Fruit fly (Drosophila melanogaster) whole organism, embryonic: ENCODE results near the gene CG43248.

Experiments
- Abd-B ChIP-seq: fragments of 200-800 bp; sonication (Bioruptor generic); optimal IDR thresholded peaks from 2 replicates; lab custom pipeline; 2018; ENCODE audit warnings: missing biosample characterization, mild to moderate bottlenecking, missing genetic modification characterization, moderate library complexity
- Aef1 ChIP-seq: fragments of 200-800 bp; sonication (Bioruptor generic); IDR thresholded peaks from 3 replicates; pipeline ENCODE4 v1.3.6; 2022; ENCODE audit warnings: missing biosample characterization, missing genetic modification characterization
- BEAF-32 ChIP-seq: fragments of 200-800 bp; sonication (Bioruptor generic); optimal IDR thresholded peaks from 3 replicates; lab custom pipeline; 2017; ENCODE audit warnings: missing biosample characterization, missing genetic modification characterization, mild to moderate bottlenecking, moderate library complexity, missing genetic modification reagents
- CG11398 ChIP-seq: fragments of 200-800 bp; sonication (Bioruptor generic); optimal IDR thresholded peaks from 2 replicates; lab custom pipeline; 2016; ENCODE audit warnings: missing biosample characterization, missing genetic modification characterization
- CG12391 ChIP-seq: fragments of 200-800 bp; sonication (Bioruptor generic); optimal IDR thresholded peaks from 3 replicates; lab custom pipeline; 2018; ENCODE audit warnings: missing biosample characterization, mild to moderate bottlenecking, missing genetic modification characterization, moderate library complexity
- CG12942 ChIP-seq: fragments of 200-800 bp; sonication (Bioruptor generic); optimal IDR thresholded peaks from 3 replicates; lab custom pipeline; 2016; ENCODE audit warnings: missing biosample characterization, missing genetic modification characterization
- CG13123 ChIP-seq: fragments of 200-800 bp; sonication (Bioruptor generic); optimal IDR thresholded peaks from 2 replicates; lab custom pipeline; 2016; ENCODE audit warnings: missing biosample characterization, missing genetic modification characterization
- CG13287 ChIP-seq: fragments of 200-800 bp; sonication (Bioruptor generic); IDR thresholded peaks from 2 replicates; pipeline ENCODE4 v1.3.6; 2022; ENCODE audit warnings: missing biosample characterization, missing genetic modification characterization; ENCODE audit not compliant: partially characterized antibody
- CG13775 ChIP-seq: fragments of 200-800 bp; sonication (Bioruptor generic); optimal IDR thresholded peaks from 3 replicates; lab custom pipeline; 2017; ENCODE audit warnings: missing biosample characterization, mild to moderate bottlenecking, missing genetic modification characterization
- CG1603 ChIP-seq: fragments of 200-800 bp; sonication (Bioruptor generic); optimal IDR thresholded peaks from 2 replicates; lab custom pipeline; 2019; ENCODE audit warnings: missing biosample characterization, mild to moderate bottlenecking, missing genetic modification characterization, moderate library complexity
- CG2116 ChIP-seq: fragments of 200-800 bp; sonication (Bioruptor generic); optimal IDR thresholded peaks from 3 replicates; lab custom pipeline; 2018; ENCODE audit warnings: missing biosample characterization, mild to moderate bottlenecking, missing genetic modification characterization
- CG32532 ChIP-seq: fragments of 200-800 bp; sonication (Bioruptor generic); IDR thresholded peaks from 2 replicates; pipeline ENCODE4 v1.3.6; 2022; ENCODE audit warnings: missing biosample characterization, missing genetic modification characterization
- CG33213 ChIP-seq: fragments of 200-800 bp; sonication (Bioruptor generic); optimal IDR thresholded peaks from 3 replicates; lab custom pipeline; 2016; ENCODE audit warnings: missing biosample characterization, missing genetic modification characterization
- CG3847 ChIP-seq: fragments of 200-800 bp; sonication (Bioruptor generic); IDR thresholded peaks from 2 replicates; pipeline ENCODE4 v1.3.6; 2022; ENCODE audit warnings: missing biosample characterization, missing genetic modification characterization
- CG3995 ChIP-seq: fragments of 200-800 bp; sonication (Bioruptor generic); optimal IDR thresholded peaks from 3 replicates; lab custom pipeline; 2016; ENCODE audit warnings: missing biosample characterization, missing genetic modification characterization
- CG6791 ChIP-seq: fragments of 200-800 bp; sonication (Bioruptor generic); IDR thresholded peaks from 3 replicates; pipeline ENCODE4 v1.3.6; 2022; ENCODE audit warnings: missing biosample characterization, missing genetic modification characterization; ENCODE audit not compliant: partially characterized antibody
- CG7786 ChIP-seq: fragments of 200-800 bp; sonication (Bioruptor generic); optimal IDR thresholded peaks from 2 replicates; lab custom pipeline; 2016; ENCODE audit warnings: missing biosample characterization, missing genetic modification characterization
- CG8290 ChIP-seq, 3 experiments: fragments of 200-800 bp; sonication (Bioruptor generic); optimal IDR thresholded peaks; 2 replicates each; lab custom pipeline; 2016 to 2019; ENCODE audit warnings: missing biosample characterization in 3 of 3, missing genetic modification characterization in 3 of 3, mild to moderate bottlenecking in 2 of 3, moderate library complexity in 1 of 3
- CG8478 ChIP-seq: fragments of >200 bp; optimal IDR thresholded peaks from 2 replicates; lab custom pipeline; 2018
- CG8944 ChIP-seq: fragments of 200-800 bp; sonication (Bioruptor generic); optimal IDR thresholded peaks from 3 replicates; lab custom pipeline; 2016; ENCODE audit warnings: missing biosample characterization, missing genetic modification characterization
- CG9797 ChIP-seq: fragments of 200-800 bp; sonication (Bioruptor generic); optimal IDR thresholded peaks from 3 replicates; lab custom pipeline; 2018; ENCODE audit warnings: missing biosample characterization, mild to moderate bottlenecking, missing genetic modification characterization
- CoRest ChIP-seq: fragments of 200-800 bp; sonication (Bioruptor generic); optimal IDR thresholded peaks from 3 replicates; lab custom pipeline; 2018; ENCODE audit warnings: missing biosample characterization, mild to moderate bottlenecking, missing genetic modification characterization, moderate library complexity
- D ChIP-seq, 2 experiments: fragments of 200-800 bp in 1 of 2; fragments of >200 bp in 1 of 2; sonication (Bioruptor generic) in 1 of 2; optimal IDR thresholded peaks; 2 replicates in 1 of 2; 3 replicates in 1 of 2; lab custom pipeline; 2017; ENCODE audit warnings: mild to moderate bottlenecking in 1 of 2, missing biosample characterization in 1 of 2, missing genetic modification characterization in 1 of 2, missing genetic modification reagents in 1 of 2
- ERR ChIP-seq: fragments of 200-800 bp; sonication (Bioruptor generic); optimal IDR thresholded peaks from 2 replicates; lab custom pipeline; 2016; ENCODE audit warnings: missing biosample characterization, missing genetic modification characterization
- Elba2 ChIP-seq: fragments of 200-800 bp; sonication (Bioruptor generic); optimal IDR thresholded peaks from 3 replicates; lab custom pipeline; 2016; ENCODE audit warnings: missing biosample characterization, missing genetic modification characterization
- HLH4C ChIP-seq: fragments of 200-800 bp; sonication (Bioruptor generic); IDR thresholded peaks from 3 replicates; pipeline ENCODE4 v1.3.6; 2022; ENCODE audit warnings: missing biosample characterization, missing genetic modification characterization; ENCODE audit not compliant: partially characterized antibody
- HLH54F ChIP-seq: fragments of 200-800 bp; sonication (Bioruptor generic); optimal IDR thresholded peaks from 3 replicates; lab custom pipeline; 2016; ENCODE audit warnings: missing biosample characterization, missing genetic modification characterization
- HmgZ ChIP-seq: fragments of 200-800 bp; sonication (Bioruptor generic); optimal IDR thresholded peaks from 2 replicates; lab custom pipeline; 2018; ENCODE audit warnings: missing biosample characterization, mild to moderate bottlenecking, missing genetic modification characterization
- Hr3 ChIP-seq: fragments of 200-800 bp; sonication (Bioruptor generic); optimal IDR thresholded peaks from 3 replicates; lab custom pipeline; 2016; ENCODE audit warnings: missing biosample characterization, missing genetic modification characterization
- Med ChIP-seq: fragments of 200-800 bp; sonication (Bioruptor generic); peaks from one replicate; lab custom pipeline; 2016; ENCODE audit warnings: missing biosample characterization, missing genetic modification characterization, mild to moderate bottlenecking, inconsistent platforms, moderate library complexity
- Poxn ChIP-seq: fragments of 200-800 bp; sonication (Bioruptor generic); IDR thresholded peaks from 2 replicates; pipeline ENCODE4 v1.3.6; 2022; ENCODE audit warnings: missing biosample characterization, missing genetic modification characterization
- Side ChIP-seq: fragments of 200-800 bp; sonication (Bioruptor generic); optimal IDR thresholded peaks from 2 replicates; lab custom pipeline; 2016; ENCODE audit warnings: missing biosample characterization, missing genetic modification characterization
- Xbp1 ChIP-seq: fragments of 200-800 bp; sonication (Bioruptor generic); optimal IDR thresholded peaks from 3 replicates; lab custom pipeline; 2016; ENCODE audit warnings: missing biosample characterization, mild to moderate bottlenecking, missing genetic modification characterization
- ato ChIP-seq: fragments of 200-800 bp; sonication (Bioruptor generic); IDR thresholded peaks from 2 replicates; pipeline ENCODE4 v1.3.6; 2022; ENCODE audit warnings: missing biosample characterization, missing genetic modification characterization; ENCODE audit not compliant: partially characterized antibody
- bbx ChIP-seq: fragments of 200-800 bp; sonication (Bioruptor generic); IDR thresholded peaks from 2 replicates; pipeline ENCODE4 v1.3.6; 2022; ENCODE audit warnings: missing biosample characterization, missing genetic modification characterization; ENCODE audit not compliant: partially characterized antibody
- chn ChIP-seq: fragments of 200-800 bp; sonication (Bioruptor generic); optimal IDR thresholded peaks from 2 replicates; lab custom pipeline; 2016; ENCODE audit warnings: missing biosample characterization, missing genetic modification characterization
- fd3F ChIP-seq: fragments of 200-800 bp; sonication (Bioruptor generic); optimal IDR thresholded peaks from 2 replicates; lab custom pipeline; 2018; ENCODE audit warnings: missing biosample characterization, mild to moderate bottlenecking, missing genetic modification characterization, moderate library complexity
- fd64A ChIP-seq: fragments of 200-800 bp; sonication (Bioruptor generic); optimal IDR thresholded peaks from 3 replicates; lab custom pipeline; 2018; ENCODE audit warnings: missing biosample characterization, mild to moderate bottlenecking, missing genetic modification characterization
- fru ChIP-seq: fragments of >200 bp; optimal IDR thresholded peaks from 2 replicates; lab custom pipeline; 2017
- gem ChIP-seq: fragments of 200-800 bp; sonication (Bioruptor generic); optimal IDR thresholded peaks from 2 replicates; lab custom pipeline; 2019; ENCODE audit warnings: missing biosample characterization, mild to moderate bottlenecking, missing genetic modification characterization, moderate library complexity
- gro ChIP-seq: fragments of 200-800 bp; sonication (Bioruptor generic); optimal IDR thresholded peaks from 2 replicates; lab custom pipeline; 2016; ENCODE audit warnings: missing biosample characterization, missing genetic modification characterization
- hkb ChIP-seq, 2 experiments: fragments of 200-800 bp in 1 of 2; fragments of >200 bp in 1 of 2; sonication (Bioruptor generic) in 1 of 2; IDR thresholded peaks in 1 of 2; optimal IDR thresholded peaks in 1 of 2; 2 replicates each; pipeline versions ENCODE4 v1.3.6 to Lab custom; 2017 to 2022; ENCODE audit warnings: missing biosample characterization in 1 of 2, missing genetic modification characterization in 1 of 2
- jumu ChIP-seq: fragments of 200-800 bp; sonication (Bioruptor generic); optimal IDR thresholded peaks from 3 replicates; lab custom pipeline; 2016; ENCODE audit warnings: missing biosample characterization, missing genetic modification characterization
- mam ChIP-seq: fragments of 200-800 bp; sonication (Bioruptor generic); optimal IDR thresholded peaks from 3 replicates; lab custom pipeline; 2016; ENCODE audit warnings: missing biosample characterization, missing genetic modification characterization
- mld ChIP-seq: fragments of 200-800 bp; sonication (Bioruptor generic); IDR thresholded peaks from 3 replicates; pipeline ENCODE4 v1.3.6; 2022; ENCODE audit warnings: missing biosample characterization, missing genetic modification characterization; ENCODE audit not compliant: partially characterized antibody
- sens ChIP-seq: fragments of 200-800 bp; sonication (Bioruptor generic); peaks from one replicate; lab custom pipeline; 2016; ENCODE audit warnings: missing biosample characterization, missing genetic modification characterization
- trem ChIP-seq: fragments of 200-800 bp; optimal IDR thresholded peaks from 3 replicates; lab custom pipeline; 2019; ENCODE audit warnings: missing biosample characterization, mild to moderate bottlenecking, missing genetic modification characterization, moderate library complexity
- vvl ChIP-seq: fragments of 200-800 bp; sonication (Bioruptor generic); IDR thresholded peaks from 2 replicates; pipeline ENCODE4 v1.3.6; 2022; ENCODE audit warnings: missing biosample characterization, missing genetic modification characterization

The CG43248 gene

DNA sequence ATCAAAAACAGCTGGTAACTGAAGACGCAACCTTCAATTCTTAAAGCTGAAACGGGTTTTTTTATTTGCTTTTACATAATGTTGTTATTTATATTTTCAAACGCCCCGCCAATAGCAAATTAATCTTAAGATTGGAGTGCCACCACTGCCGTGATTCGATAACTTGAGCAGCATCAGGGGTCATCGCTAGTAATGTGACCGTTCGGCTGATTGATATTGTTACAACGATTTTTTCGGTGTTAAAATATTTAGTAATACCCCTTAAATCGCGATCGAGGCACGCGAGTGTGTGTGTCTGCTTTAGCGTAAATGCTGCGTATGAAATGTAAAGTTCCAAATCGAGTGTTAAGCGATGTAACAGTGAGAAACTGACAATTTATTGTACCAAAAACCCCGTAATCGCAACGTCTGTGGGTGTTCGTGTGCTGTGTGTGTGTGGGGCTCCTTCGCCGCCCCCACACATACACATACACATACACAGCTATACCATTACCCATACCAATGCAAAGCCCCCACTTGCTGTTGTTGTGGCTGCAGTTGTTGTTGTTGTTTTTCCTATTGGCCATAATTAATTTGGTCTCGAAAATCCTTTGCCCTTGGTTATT lies 34.7 kb upstream of the CG43248 start, which contains the start of gene dop (continued):
- peak; percentile 61 for TF ChIP-seq gro (GFP tag; lab: Kevin White, UChicago)
- 0 out of 2 replicates have a peak, but pooled peaks have one; percentile 30 for TF ChIP-seq CG3847 (GFP tag; lab: Robert Waterston, UW)
- TF ChIP-seq Xbp1 (GFP tag; lab: Kevin White, UChicago) = peak; percentile 25
- peak; percentile 33 for TF ChIP-seq gem (tag; lab: Kevin White, UChicago)
- TF ChIP-seq CG3995 (GFP tag; lab: Kevin White, UChicago) = peak; percentile 82
- TF ChIP-seq ato = peak; percentile 55; the same call in 1 of the 2 replicates
- peak; percentile 52; the same call in 2 of the 3 replicates for TF ChIP-seq CG6791
- TF ChIP-seq CG8290 (GFP tag; optimal IDR thresholded peaks at IDR 0.05; lab: Kevin White, UChicago) = peak; percentile 3
- peak in 1 of 2 experiments; percentile 40 for TF ChIP-seq CG8290 (tag; optimal IDR thresholded peaks at IDR 0.05; lab: Kevin White, UChicago)
- TF ChIP-seq Side = peak; percentile 43
- peak; percentile 39 for TF ChIP-seq ERR (GFP tag; lab: Kevin White, UChicago)
- TF ChIP-seq D (optimal IDR thresholded peaks at IDR 0.05; lab: Kevin White, UChicago) = no peak
- no peak for TF ChIP-seq D (GFP tag; optimal IDR thresholded peaks at IDR 0.05; lab: Kevin White, UChicago)
- peak; percentile 60 for TF ChIP-seq HLH4C (GFP tag; lab: Robert Waterston, UW)
- no peak for TF ChIP-seq CG13123 (GFP tag; lab: Kevin White, UChicago)
- TF ChIP-seq CG8478 = peak; percentile 90
- peak; percentile 49; the same call in 1 of the 2 replicates for TF ChIP-seq CG32532 (GFP tag; lab: Robert Waterston, UW)
- TF ChIP-seq HmgZ (tag; lab: Kevin White, UChicago) = peak; percentile 15
- TF ChIP-seq jumu (GFP tag; lab: Kevin White, UChicago) = peak; percentile 26
- peak; percentile 14 for TF ChIP-seq chn (GFP tag; lab: Kevin White, UChicago)
- no peak for TF ChIP-seq fd3F (GFP tag; lab: Kevin White, UChicago)
- TF ChIP-seq trem (tag; lab: Kevin White, UChicago) = peak; percentile 59
- TF ChIP-seq CoRest (tag; lab: Kevin White, UChicago) = peak; percentile 33
- TF ChIP-seq Poxn (GFP tag; lab: Robert Waterston, UW) = no peak
- TF ChIP-seq CG2116 (GFP tag; lab: Kevin White, UChicago) = peak; percentile 81
- no peak for TF ChIP-seq CG11398 (GFP tag; lab: Kevin White, UChicago)
- no peak for TF ChIP-seq fru (lab: Kevin White, UChicago)
- TF ChIP-seq bbx (GFP tag; lab: Robert Waterston, UW) = peak; percentile 15; the same call in 1 of the 2 replicates
- peak; percentile 7 for TF ChIP-seq CG13775 (GFP tag; lab: Kevin White, UChicago)
- TF ChIP-seq CG7786 (GFP tag; lab: Kevin White, UChicago) = no peak
- peak; percentile 45 for TF ChIP-seq CG12391
- TF ChIP-seq fd64A (GFP tag; lab: Kevin White, UChicago) = no peak
- peak; percentile 49 for TF ChIP-seq vvl (GFP tag; lab: Robert Waterston, UW)
- peak; percentile 31 for TF ChIP-seq HLH54F (GFP tag; lab: Kevin White, UChicago)
- peak; percentile 38; the same call in 1 of the 3 replicates for TF ChIP-seq Aef1 (GFP tag; lab: Robert Waterston, UW)
- peak; percentile 10 for TF ChIP-seq CG8944 (GFP tag; lab: Kevin White, UChicago)
- peak; percentile 17 for TF ChIP-seq Hr3
- TF ChIP-seq sens (GFP tag; lab: Kevin White, UChicago) = peak; percentile 80
- peak; percentile 82 for TF ChIP-seq BEAF-32 (GFP tag; lab: Kevin White, UChicago)
- peak; percentile 34 for TF ChIP-seq CG33213 (GFP tag; lab: Kevin White, UChicago)
- peak; percentile 45 for TF ChIP-seq mam
- peak; percentile 92 for TF ChIP-seq CG9797 (GFP tag; lab: Kevin White, UChicago)
- TF ChIP-seq Elba2 = peak; percentile 89
- peak; percentile 73 for TF ChIP-seq CG13287 (GFP tag; lab: Robert Waterston, UW)
- TF ChIP-seq CG1603 = peak; percentile 62
- peak; percentile 9 for TF ChIP-seq CG12942 (GFP tag; lab: Kevin White, UChicago)
- peak; percentile 89 for TF ChIP-seq Med
- peak; percentile 9 for TF ChIP-seq Abd-B (GFP tag; lab: Kevin White, UChicago)
- TF ChIP-seq hkb (optimal IDR thresholded peaks at IDR 0.05; lab: Kevin White, UChicago) = no peak
- peak; percentile 22; the same call in 1 of the 2 replicates for TF ChIP-seq hkb (GFP tag; IDR thresholded peaks at IDR 0.05; lab: Robert Waterston, UW)
- TF ChIP-seq mld (GFP tag; lab: Robert Waterston, UW) = 0 out of 3 replicates have a peak, but pooled peaks have one; percentile 35
